Worm (Caenorhabditis elegans) whole organism, L2 larva: ENCODE results near the gene F58E6.13.

Experiments used
- crh-2 ChIP-seq: sonication (generic microtip); optimal IDR thresholded peaks from 2 replicates; lab custom pipeline; 2017; ENCODE audit warnings: missing biosample characterization, missing genetic modification characterization
- fos-1 ChIP-seq: fragments of 150-350 bp; optimal IDR thresholded peaks from 2 replicates; lab custom pipeline; 2014; ENCODE audit warnings: missing biosample characterization, missing genetic modification characterization
- lin-13 ChIP-seq: fragments of 150-350 bp; optimal IDR thresholded peaks from 2 replicates; lab custom pipeline; 2014; ENCODE audit warnings: missing biosample characterization, missing genetic modification reagents, missing genetic modification characterization
- nhr-11 ChIP-seq: fragments of 150-350 bp; optimal IDR thresholded peaks from 2 replicates; lab custom pipeline; 2014; ENCODE audit warnings: missing biosample characterization, missing genetic modification characterization
- snpc-4 ChIP-seq: fragments of 150-350 bp; optimal IDR thresholded peaks from 2 replicates; lab custom pipeline; 2014; ENCODE audit warnings: missing biosample characterization, missing genetic modification characterization

DNA sequence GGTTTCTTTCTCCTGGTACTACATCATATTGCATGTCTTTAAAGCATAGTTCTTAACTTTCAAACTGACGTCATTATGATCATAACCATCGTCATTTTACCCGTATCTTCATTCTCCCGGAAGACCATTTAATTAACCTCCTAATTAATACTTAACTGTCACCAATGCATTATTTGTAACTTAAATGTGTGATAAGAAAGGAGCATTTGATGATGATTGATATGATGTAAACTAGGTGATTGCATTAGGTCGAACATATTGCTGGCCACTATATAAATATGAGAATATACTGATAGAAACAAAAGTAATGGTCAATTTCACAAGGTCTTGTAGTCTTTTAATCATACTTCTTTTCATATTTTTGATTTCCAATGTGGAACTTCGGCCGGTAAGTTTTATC is 11.2 kb downstream of the F58E6.13 start, which contains the start of gene hrg-3:
- TF ChIP-seq lin-13 (GFP tag; lab: Kevin White, UChicago), result peak; percentile 9
- TF ChIP-seq crh-2, result peak; percentile 50
- no peak for TF ChIP-seq snpc-4 (tag; lab: Kevin White, UChicago)
- peak; percentile 81 for TF ChIP-seq fos-1 (tag; lab: Kevin White, UChicago)
- no peak for TF ChIP-seq nhr-11 (tag; lab: Kevin White, UChicago)
